Fruit fly (Drosophila melanogaster): ENCODE data around the gene yip7.

Gene yip7

DNA sequence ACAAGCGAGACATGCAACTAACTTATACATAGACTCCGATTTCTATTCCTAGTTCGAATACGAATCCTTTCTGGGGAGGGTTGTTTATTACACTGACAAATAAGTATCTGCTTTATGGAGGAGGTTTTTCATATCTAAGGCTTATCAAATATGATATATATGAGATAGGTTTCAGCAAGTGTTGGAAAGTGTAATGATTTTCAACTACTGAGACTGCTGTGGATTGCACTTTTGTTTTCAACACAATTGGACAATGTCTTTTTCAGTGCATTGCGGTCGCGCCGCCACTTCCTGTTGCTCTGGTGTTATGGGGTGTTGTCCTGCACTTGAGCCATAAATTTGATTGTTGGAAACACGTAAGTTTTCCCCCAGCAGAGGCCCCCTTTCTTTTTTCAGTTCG, 47.4 kb upstream of the yip7 start (continued):
- peak; percentile 9 for TF ChIP-seq CG17802 (tag; optimal IDR thresholded peaks at IDR 0.05)
- TF ChIP-seq NK7.1 (GFP tag; optimal IDR thresholded peaks at IDR 0.05) = no peak
- 0 out of 3 replicates have a peak, but pooled peaks have one; percentile 48 for TF ChIP-seq H15 (GFP tag; IDR thresholded peaks at IDR 0.05)
- TF ChIP-seq phol (tag; optimal IDR thresholded peaks at IDR 0.05) = peak; percentile 63
- TF ChIP-seq CG3281 (GFP tag; optimal IDR thresholded peaks at IDR 0.05) = no peak
- no peak for TF ChIP-seq vnd (GFP tag; IDR thresholded peaks at IDR 0.05; ENCODE audit: partially characterized antibody)
- no peak for TF ChIP-seq Awh (GFP tag; IDR thresholded peaks at IDR 0.05)
- TF ChIP-seq CG5245 (GFP tag; optimal IDR thresholded peaks at IDR 0.05) = peak; percentile 14
- TF ChIP-seq CG32767 (GFP tag; IDR thresholded peaks at IDR 0.05) = no peak
- peak; percentile 85 for TF ChIP-seq dmrt11E (tag; optimal IDR thresholded peaks at IDR 0.05)
- peak; percentile 31 for TF ChIP-seq NC2α (GFP tag; optimal IDR thresholded peaks at IDR 0.05)
- peak; percentile 82 for TF ChIP-seq CG18262 (tag; optimal IDR thresholded peaks at IDR 0.05)
- TF ChIP-seq insv (GFP tag; optimal IDR thresholded peaks at IDR 0.05) = no peak
- peak; percentile 59 for TF ChIP-seq nmo (GFP tag; optimal IDR thresholded peaks at IDR 0.05)
- TF ChIP-seq CG4707 (GFP tag; optimal IDR thresholded peaks at IDR 0.05) = peak; percentile 4
- peak; percentile 81 for TF ChIP-seq zfh1 (GFP tag; IDR thresholded peaks at IDR 0.05)
- TF ChIP-seq Asciz (GFP tag; optimal IDR thresholded peaks at IDR 0.05) = peak; percentile 15
- TF ChIP-seq HHEX (GFP tag; optimal IDR thresholded peaks at IDR 0.05) = peak; percentile 21
- no peak for TF ChIP-seq CG34376 (GFP tag; optimal IDR thresholded peaks at IDR 0.05)
- TF ChIP-seq kah (GFP tag; optimal IDR thresholded peaks at IDR 0.05) = peak; percentile 42
- peak; percentile 6 for TF ChIP-seq CG30020 (tag; optimal IDR thresholded peaks at IDR 0.05)
- peak; percentile 29 for TF ChIP-seq ewg (GFP tag; optimal IDR thresholded peaks at IDR 0.05)
- TF ChIP-seq CG12942 (GFP tag; optimal IDR thresholded peaks at IDR 0.05) = no peak
- peak; percentile 67 for TF ChIP-seq CG12391 (tag; optimal IDR thresholded peaks at IDR 0.05)
- TF ChIP-seq Gug (GFP tag; IDR thresholded peaks at IDR 0.05) = 0 out of 4 replicates have a peak, but pooled peaks have one; percentile 14
- TF ChIP-seq CG5953 (GFP tag; IDR thresholded peaks at IDR 0.05) = no peak
- TF ChIP-seq chif (GFP tag; optimal IDR thresholded peaks at IDR 0.05) = peak; percentile 24 to 75
- TF ChIP-seq CG7786 (GFP tag; optimal IDR thresholded peaks at IDR 0.05) = peak; percentile 14
- TF ChIP-seq Blimp-1 (GFP tag; optimal IDR thresholded peaks at IDR 0.05) = peak; percentile 65
- TF ChIP-seq Mes4 (GFP tag; optimal IDR thresholded peaks at IDR 0.05) = peak; percentile 51
- peak; percentile 55 for TF ChIP-seq Ssrp (tag; optimal IDR thresholded peaks at IDR 0.05)
- TF ChIP-seq Sox100B (GFP tag; optimal IDR thresholded peaks at IDR 0.05) = peak; percentile 40
- no peak for TF ChIP-seq MBD-R2 (GFP tag; IDR thresholded peaks at IDR 0.05)
- TF ChIP-seq Mad (GFP tag; optimal IDR thresholded peaks at IDR 0.05) = peak; percentile 7
- no peak for TF ChIP-seq wdn (GFP tag; IDR thresholded peaks at IDR 0.05)
- TF ChIP-seq row (GFP tag; IDR thresholded peaks at IDR 0.05) = peak; percentile 67
- TF ChIP-seq croc (GFP tag; conservative IDR thresholded peaks at IDR 0.05) = peak; percentile 37; the same call in 2 of the 3 replicates
- TF ChIP-seq Xrp1 (GFP tag; IDR thresholded peaks at IDR 0.05) = peak; percentile 87
- peak; percentile 49 for TF ChIP-seq CG30431 (GFP tag; optimal IDR thresholded peaks at IDR 0.05)
- TF ChIP-seq CG12219 (GFP tag; optimal IDR thresholded peaks at IDR 0.05) = peak; percentile 52
- TF ChIP-seq Max (GFP tag; optimal IDR thresholded peaks at IDR 0.05) = peak; percentile 32
- TF ChIP-seq CG4404 (GFP tag; IDR thresholded peaks at IDR 0.05) = peak; percentile 69
- no peak for TF ChIP-seq Trl (optimal IDR thresholded peaks at IDR 0.05)
- TF ChIP-seq Trl (GFP tag; optimal IDR thresholded peaks at IDR 0.05) = peak; percentile 7
- TF ChIP-seq Gsc (GFP tag; IDR thresholded peaks at IDR 0.05) = peak; percentile 50; the same call in 1 of the 2 replicates
- TF ChIP-seq CG17328 (GFP tag; IDR thresholded peaks at IDR 0.05) = peak; percentile 63
- TF ChIP-seq CG1603 (tag; optimal IDR thresholded peaks at IDR 0.05) = peak; percentile 60
- peak; percentile 22 for TF ChIP-seq bcd (GFP tag; optimal IDR thresholded peaks at IDR 0.05)
- peak; percentile 51 for TF ChIP-seq grau (tag; optimal IDR thresholded peaks at IDR 0.05)
- peak; percentile 52 for TF ChIP-seq Six4 (GFP tag; optimal IDR thresholded peaks at IDR 0.05)
- TF ChIP-seq sisA (GFP tag; IDR thresholded peaks at IDR 0.05) = peak; percentile 60
